Worm (Caenorhabditis elegans) whole organism, mixed stage, embryonic: Measurements from ENCODE around the gene T23F6.3.

Experiments used
- M03D4.4 ChIP-seq: sonication (generic microtip); optimal IDR thresholded peaks from 2 replicates; lab custom pipeline; 2017; ENCODE audit warnings: mild to moderate bottlenecking, missing genetic modification characterization, missing compliant biosample characterization
- bed-3 ChIP-seq: fragments of 200-800 bp; sonication (Bioruptor generic); optimal IDR thresholded peaks from 3 replicates; lab custom pipeline; 2018; ENCODE audit warnings: mild to moderate bottlenecking, missing genetic modification characterization, moderate library complexity, missing compliant biosample characterization
- blmp-1 ChIP-seq: fragments of 150-350 bp; optimal IDR thresholded peaks from 2 replicates; lab custom pipeline; 2014; ENCODE audit warnings: missing biosample characterization, missing genetic modification characterization
- ceh-39 ChIP-seq: fragments of 150-350 bp; optimal IDR thresholded peaks from 2 replicates; lab custom pipeline; 2014; ENCODE audit warnings: missing biosample characterization, missing genetic modification characterization
- ceh-43 ChIP-seq: fragments of 200-800 bp; sonication (Bioruptor generic); optimal IDR thresholded peaks from 2 replicates; lab custom pipeline; 2018; ENCODE audit warnings: mild to moderate bottlenecking, missing genetic modification characterization, moderate library complexity, missing compliant biosample characterization
- ceh-83 ChIP-seq: fragments of 200-800 bp; sonication (Bioruptor generic); optimal IDR thresholded peaks from 2 replicates; lab custom pipeline; 2018; ENCODE audit warnings: mild to moderate bottlenecking, missing genetic modification characterization, missing compliant biosample characterization
- ces-1 ChIP-seq: fragments of 150-350 bp; optimal IDR thresholded peaks from 2 replicates; lab custom pipeline; 2014; ENCODE audit warnings: missing biosample characterization, missing genetic modification reagents, missing genetic modification characterization
- cnd-1 ChIP-seq: fragments of 200-800 bp; sonication (Bioruptor generic); optimal IDR thresholded peaks from 2 replicates; lab custom pipeline; 2018; ENCODE audit warnings: mild to moderate bottlenecking, missing genetic modification characterization, missing compliant biosample characterization
- drap-1 ChIP-seq: fragments of 200-800 bp; sonication (Bioruptor generic); optimal IDR thresholded peaks from 3 replicates; lab custom pipeline; 2018; ENCODE audit warnings: mild to moderate bottlenecking, missing genetic modification characterization, missing compliant biosample characterization
- elt-1 ChIP-seq: sonication (generic microtip); optimal IDR thresholded peaks from 2 replicates; lab custom pipeline; 2017; ENCODE audit warnings: missing genetic modification characterization, mild to moderate bottlenecking, missing compliant biosample characterization, antibody characterized with exemption, moderate library complexity, borderline replicate concordance; ENCODE audit not compliant: insufficient read depth
- elt-3 ChIP-seq: fragments of 150-350 bp; optimal IDR thresholded peaks from 2 replicates; lab custom pipeline; 2014; ENCODE audit warnings: missing biosample characterization, missing genetic modification characterization
- flh-1 ChIP-seq: fragments of 200-800 bp; sonication (Bioruptor generic); optimal IDR thresholded peaks from 2 replicates; lab custom pipeline; 2018; ENCODE audit warnings: mild to moderate bottlenecking, missing genetic modification characterization, moderate library complexity, missing compliant biosample characterization
- ham-2 ChIP-seq: fragments of 200-800 bp; sonication (Bioruptor generic); optimal IDR thresholded peaks from 2 replicates; lab custom pipeline; 2018; ENCODE audit warnings: mild to moderate bottlenecking, missing genetic modification characterization, missing compliant biosample characterization
- hlh-1 ChIP-seq: fragments of 150-350 bp; optimal IDR thresholded peaks from 2 replicates; lab custom pipeline; 2014; ENCODE audit warnings: missing biosample characterization, missing genetic modification reagents, missing genetic modification characterization
- lin-13 ChIP-seq: fragments of 150-350 bp; optimal IDR thresholded peaks from 2 replicates; lab custom pipeline; 2014; ENCODE audit warnings: missing biosample characterization, missing genetic modification characterization
- lin-32 ChIP-seq: fragments of 200-800 bp; sonication (Bioruptor generic); optimal IDR thresholded peaks from 2 replicates; lab custom pipeline; 2018; ENCODE audit warnings: mild to moderate bottlenecking, missing genetic modification characterization, missing compliant biosample characterization
- lsy-2 ChIP-seq: fragments of 150-350 bp; optimal IDR thresholded peaks from 2 replicates; lab custom pipeline; 2014; ENCODE audit warnings: missing biosample characterization, missing genetic modification characterization
- mab-5 ChIP-seq: fragments of 150-350 bp; optimal IDR thresholded peaks from 2 replicates; lab custom pipeline; 2014; ENCODE audit warnings: missing biosample characterization, missing genetic modification characterization
- mep-1 ChIP-seq: fragments of 150-350 bp; optimal IDR thresholded peaks from 2 replicates; lab custom pipeline; 2017; ENCODE audit warnings: missing biosample characterization, missing genetic modification reagents, missing genetic modification characterization, inconsistent platforms
- mls-2 ChIP-seq: sonication (generic microtip); optimal IDR thresholded peaks from 2 replicates; lab custom pipeline; 2016; ENCODE audit warnings: mild to moderate bottlenecking, missing genetic modification characterization, moderate library complexity, missing compliant biosample characterization
- nhr-12 ChIP-seq: fragments of 150-350 bp; optimal IDR thresholded peaks from 2 replicates; lab custom pipeline; 2014; ENCODE audit warnings: missing biosample characterization, missing genetic modification characterization
- nhr-2 ChIP-seq: fragments of 150-350 bp; optimal IDR thresholded peaks from 2 replicates; lab custom pipeline; 2014; ENCODE audit warnings: missing biosample characterization, missing genetic modification characterization
- nhr-237 ChIP-seq: fragments of 150-350 bp; optimal IDR thresholded peaks from 2 replicates; lab custom pipeline; 2014; ENCODE audit warnings: missing biosample characterization, missing genetic modification characterization
- nhr-28 ChIP-seq: fragments of 150-350 bp; optimal IDR thresholded peaks from 2 replicates; lab custom pipeline; 2014; ENCODE audit warnings: missing biosample characterization, missing genetic modification characterization
- nhr-76 ChIP-seq: sonication (generic microtip); optimal IDR thresholded peaks from 2 replicates; lab custom pipeline; 2017; ENCODE audit warnings: missing biosample characterization, missing genetic modification characterization
- pha-4 ChIP-seq: fragments of 150-350 bp; optimal IDR thresholded peaks from 2 replicates; lab custom pipeline; 2018; ENCODE audit warnings: missing biosample characterization, missing genetic modification reagents, missing genetic modification characterization
- sem-2 ChIP-seq: fragments of 200-800 bp; sonication (Bioruptor generic); optimal IDR thresholded peaks from 2 replicates; lab custom pipeline; 2018; ENCODE audit warnings: mild to moderate bottlenecking, missing genetic modification characterization, missing compliant biosample characterization
- snpc-4 ChIP-seq: fragments of 150-350 bp; optimal IDR thresholded peaks from 2 replicates; lab custom pipeline; 2014; ENCODE audit warnings: missing biosample characterization, missing genetic modification characterization
- unc-120 ChIP-seq: sonication (generic microtip); optimal IDR thresholded peaks from 2 replicates; lab custom pipeline; 2017; ENCODE audit warnings: missing genetic modification characterization, missing compliant biosample characterization; ENCODE audit not compliant: poor library complexity, severe bottlenecking
- unc-39 ChIP-seq: fragments of 150-350 bp; optimal IDR thresholded peaks from 2 replicates; lab custom pipeline; 2014; ENCODE audit warnings: missing biosample characterization, missing genetic modification characterization
- unc-62 ChIP-seq: fragments of 150-350 bp; optimal IDR thresholded peaks from 2 replicates; lab custom pipeline; 2014; ENCODE audit warnings: missing biosample characterization, missing genetic modification reagents, missing genetic modification characterization
- zip-8 ChIP-seq: fragments of 150-350 bp; optimal IDR thresholded peaks from 2 replicates; lab custom pipeline; 2014; ENCODE audit warnings: missing biosample characterization, missing genetic modification characterization
- ztf-11 ChIP-seq: fragments of 150-350 bp; optimal IDR thresholded peaks from 2 replicates; lab custom pipeline; 2014; ENCODE audit warnings: missing biosample characterization, missing genetic modification characterization

Gene T23F6.3

ce11 chrIV:12743680-12744079 lies 19.1 kb upstream of the T23F6.3 start:
- TF ChIP-seq ces-1 (no peak), pha-4 (tag; lab: Kevin White, UChicago) (no peak)

- TF ChIP-seq blmp-1 (tag; lab: Kevin White, UChicago), result peak; percentile 29
- no peak for TF ChIP-seq unc-62
- no peak for TF ChIP-seq ces-1
- no peak for TF ChIP-seq snpc-4 (tag; lab: Kevin White, UChicago)
Measured at ce11 chrIV:12741438-12741837, 16.9 kb upstream of the T23F6.3 start, which contains the start of gene T23F6.5. T23F6.5 (minus strand) TSS chrIV:12741538.

ce11 chrIV:12728162-12728561 lies 3.6 kb upstream of the T23F6.3 start:
- TF ChIP-seq snpc-4 (tag; lab: Kevin White, UChicago) (no peak), ham-2 (GFP tag; lab: Kevin White, UChicago) (no peak), ces-1 (no peak), nhr-28 (tag; lab: Kevin White, UChicago) (no peak), hlh-1 (tag; lab: Kevin White, UChicago) (no peak), M03D4.4 (tag; lab: Kevin White, UChicago) (no peak), zip-8 (tag; lab: Kevin White, UChicago) (no peak), nhr-2 (tag; lab: Kevin White, UChicago) (no peak), ceh-39 (tag; lab: Kevin White, UChicago) (no peak), mls-2 (tag; lab: Kevin White, UChicago) (no peak), blmp-1 (tag; lab: Kevin White, UChicago) (no peak), elt-1 (tag; lab: Kevin White, UChicago) (no peak), unc-39 (tag; lab: Kevin White, UChicago) (no peak), bed-3 (GFP tag; lab: Kevin White, UChicago) (no peak), nhr-76 (no peak), mep-1 (tag; lab: Kevin White, UChicago) (no peak), sem-2 (GFP tag; lab: Kevin White, UChicago) (no peak)

DNA sequence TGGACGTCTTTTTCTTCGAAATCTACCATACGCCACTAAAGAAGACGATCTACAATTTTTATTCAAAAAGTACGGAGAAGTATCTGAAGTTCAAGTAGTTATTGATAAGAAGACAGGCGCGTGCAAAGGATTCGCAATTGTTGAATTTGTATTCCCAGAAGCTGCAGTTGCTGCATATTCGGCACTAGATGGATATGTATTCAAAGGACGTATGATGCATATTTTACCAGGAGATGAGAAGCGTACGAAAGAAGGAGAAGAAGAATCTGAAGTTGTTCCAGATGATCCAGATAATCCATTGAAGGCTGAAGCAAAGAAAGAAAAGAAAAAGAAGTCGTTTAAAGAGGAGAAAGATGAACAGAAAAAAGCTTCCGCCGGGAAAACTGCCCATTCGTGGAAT lies 1.4 kb upstream of the T23F6.3 start:
- TF ChIP-seq snpc-4 (tag; lab: Kevin White, UChicago), result no peak
- TF ChIP-seq lin-32 (GFP tag; lab: Kevin White, UChicago), result no peak
- TF ChIP-seq elt-3 (tag; lab: Kevin White, UChicago), result no peak
- TF ChIP-seq blmp-1 (tag; lab: Kevin White, UChicago), result no peak
- TF ChIP-seq drap-1, result no peak
- no peak for TF ChIP-seq unc-62
- TF ChIP-seq ces-1, result no peak
- no peak for TF ChIP-seq ceh-43
- TF ChIP-seq nhr-2 (tag; lab: Kevin White, UChicago), result no peak
- TF ChIP-seq mep-1 (tag; lab: Kevin White, UChicago), result no peak
- TF ChIP-seq ceh-83 (GFP tag; lab: Kevin White, UChicago), result no peak
- TF ChIP-seq cnd-1 (tag; lab: Kevin White, UChicago), result no peak
- TF ChIP-seq unc-39 (tag; lab: Kevin White, UChicago), result no peak
- no peak for TF ChIP-seq nhr-12 (tag; lab: Kevin White, UChicago)
- TF ChIP-seq mls-2 (tag; lab: Kevin White, UChicago), result no peak
- TF ChIP-seq flh-1 (GFP tag; lab: Kevin White, UChicago), result no peak
- no peak for TF ChIP-seq nhr-28 (tag; lab: Kevin White, UChicago)
- no peak for TF ChIP-seq lin-13

DNA sequence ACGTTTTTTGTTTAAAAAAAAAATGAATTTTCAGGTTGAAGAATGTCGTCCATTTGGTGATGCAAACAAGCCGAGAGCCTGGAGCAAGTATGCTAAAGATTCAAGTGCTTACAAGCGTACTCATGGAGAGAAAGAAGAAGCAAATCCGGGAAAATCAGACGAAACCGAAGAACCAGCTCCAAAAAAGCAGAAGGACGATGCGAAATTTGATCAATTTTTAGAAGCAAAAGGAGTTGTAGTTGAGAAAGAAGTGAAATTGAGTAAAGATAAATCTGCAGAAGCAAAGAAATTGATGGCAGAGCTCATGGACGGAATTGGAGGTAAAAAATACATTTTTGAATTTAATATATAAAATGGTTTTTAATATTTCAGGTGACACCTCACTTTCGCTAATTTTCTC lies 668 bp upstream of the T23F6.3 start:
- TF ChIP-seq elt-3 (tag; lab: Kevin White, UChicago), result no peak
- TF ChIP-seq flh-1 (GFP tag; lab: Kevin White, UChicago), result no peak
- TF ChIP-seq ham-2 (GFP tag; lab: Kevin White, UChicago), result no peak
- TF ChIP-seq sem-2 (GFP tag; lab: Kevin White, UChicago), result no peak
- no peak for TF ChIP-seq blmp-1 (tag; lab: Kevin White, UChicago)
- no peak for TF ChIP-seq unc-120 (tag; lab: Kevin White, UChicago)
- no peak for TF ChIP-seq lsy-2
- no peak for TF ChIP-seq nhr-28 (tag; lab: Kevin White, UChicago)
- TF ChIP-seq ztf-11 (tag; lab: Kevin White, UChicago), result no peak
- TF ChIP-seq nhr-12 (tag; lab: Kevin White, UChicago), result no peak
- TF ChIP-seq nhr-2 (tag; lab: Kevin White, UChicago), result no peak
- no peak for TF ChIP-seq snpc-4 (tag; lab: Kevin White, UChicago)
- no peak for TF ChIP-seq nhr-237
- no peak for TF ChIP-seq ceh-83 (GFP tag; lab: Kevin White, UChicago)
- TF ChIP-seq unc-39 (tag; lab: Kevin White, UChicago), result no peak
- TF ChIP-seq mab-5 (tag; lab: Kevin White, UChicago), result no peak
- TF ChIP-seq cnd-1 (tag; lab: Kevin White, UChicago), result no peak
